Worm (Caenorhabditis elegans) whole organism, L3 larva: Measurements from ENCODE around the gene ttm-2.

Experiments
- ceh-82 ChIP-seq: fragments of 150-350 bp; optimal IDR thresholded peaks from 2 replicates; lab custom pipeline; 2014; ENCODE audit warnings: missing biosample characterization, missing genetic modification characterization
- ceh-9 ChIP-seq: sonication (generic microtip); optimal IDR thresholded peaks from 2 replicates; lab custom pipeline; 2018; ENCODE audit warnings: missing biosample characterization, missing genetic modification characterization
- elt-2 ChIP-seq: sonication (generic microtip); optimal IDR thresholded peaks from 2 replicates; lab custom pipeline; 2016; ENCODE audit warnings: missing genetic modification reagents, mild to moderate bottlenecking, missing genetic modification characterization, missing compliant biosample characterization
- elt-3 ChIP-seq, 3 experiments: fragments of 150-350 bp in 1 of 3; sonication (generic microtip) in 2 of 3; optimal IDR thresholded peaks; 2 replicates in 2 of 3; 4 replicates in 1 of 3; lab custom pipeline; 2014 to 2017; ENCODE audit warnings: missing biosample characterization in 3 of 3, missing genetic modification characterization in 3 of 3
- nhr-76 ChIP-seq: fragments of 150-350 bp; sonication (generic microtip); optimal IDR thresholded peaks from 5 replicates; lab custom pipeline; 2014; ENCODE audit warnings: missing biosample characterization, missing genetic modification characterization
- unc-39 ChIP-seq: sonication (generic microtip); optimal IDR thresholded peaks from 4 replicates; lab custom pipeline; 2017; ENCODE audit warnings: missing biosample characterization, missing genetic modification characterization

ce11 chrII:4734477-4734876 is 31.7 kb downstream of the ttm-2 start:
- no peak for TF ChIP-seq nhr-76 (tag; lab: Kevin White, UChicago)
- no peak for TF ChIP-seq ceh-9 (tag; lab: Kevin White, UChicago)
- TF ChIP-seq ceh-82 (tag; lab: Kevin White, UChicago): no peak
- no peak for TF ChIP-seq elt-2
- no peak for TF ChIP-seq elt-3 (tag; optimal IDR thresholded peaks at IDR 0.05; lab: Kevin White, UChicago)
- no peak for TF ChIP-seq unc-39 (tag; lab: Kevin White, UChicago)
